Worm (Caenorhabditis elegans) whole organism, L2 larva: ENCODE results near the gene fipr-13.

Source experiments
- aly-2 ChIP-seq: fragments of 150-350 bp; optimal IDR thresholded peaks from 2 replicates; lab custom pipeline; 2014; ENCODE audit warnings: missing biosample characterization, missing genetic modification characterization
- skn-1 ChIP-seq: sonication (generic microtip); optimal IDR thresholded peaks from 2 replicates; lab custom pipeline; 2017; ENCODE audit warnings: missing biosample characterization, missing genetic modification characterization
- ztf-4 ChIP-seq: fragments of 150-350 bp; optimal IDR thresholded peaks from 2 replicates; lab custom pipeline; 2014; ENCODE audit warnings: missing biosample characterization, missing genetic modification characterization

ce11 chrV:10051855-10052254 lies 12.5 kb upstream of the fipr-13 start, which contains the start of gene str-118:
- TF ChIP-seq ztf-4 (tag; lab: Kevin White, UChicago) = no peak
- no peak for TF ChIP-seq aly-2
- no peak for TF ChIP-seq skn-1 (tag; lab: Kevin White, UChicago)
